Worm (Caenorhabditis elegans) whole organism, L4 larva: ENCODE results near the gene scl-2.

Source experiments
- D1046.2 ChIP-seq: fragments of 200-800 bp; sonication (Bioruptor generic); IDR thresholded peaks from 2 replicates; pipeline ENCODE4 v1.3.6; 2022; ENCODE audit warnings: missing genetic modification characterization, missing compliant biosample characterization
- F10B5.3 ChIP-seq: sonication (generic microtip); optimal IDR thresholded peaks from 2 replicates; lab custom pipeline; 2016; ENCODE audit warnings: mild to moderate bottlenecking, missing genetic modification characterization, missing compliant biosample characterization
- Y105C5A.15 ChIP-seq: fragments of 200-800 bp; sonication (Bioruptor generic); IDR thresholded peaks from 2 replicates; pipeline ENCODE4 v1.3.6; 2022; ENCODE audit warnings: missing genetic modification characterization, missing compliant biosample characterization
- Y48G9A.11 ChIP-seq: fragments of 200-800 bp; sonication (Bioruptor generic); IDR thresholded peaks from 2 replicates; pipeline ENCODE4 v1.3.6; 2022; ENCODE audit warnings: missing genetic modification reagents, missing genetic modification characterization, missing compliant biosample characterization
- Y75B8A.6 ChIP-seq: fragments of 200-800 bp; sonication (Bioruptor generic); IDR thresholded peaks from 2 replicates; pipeline ENCODE4 v1.3.6; 2022; ENCODE audit warnings: missing genetic modification reagents, missing genetic modification characterization, missing compliant biosample characterization
- aha-1 ChIP-seq: fragments of 150-350 bp; peaks from one replicate; lab custom pipeline; 2014; ENCODE audit warnings: missing biosample characterization, missing genetic modification characterization
- ama-1 ChIP-seq: fragments of 150-350 bp; optimal IDR thresholded peaks from 2 replicates; lab custom pipeline; 2014; ENCODE audit warnings: inconsistent platforms, mixed read lengths
- ceh-20 ChIP-seq: fragments of 200-800 bp; sonication (Bioruptor generic); IDR thresholded peaks from 2 replicates; pipeline ENCODE4 v1.3.6; 2022; ENCODE audit warnings: missing genetic modification reagents, missing genetic modification characterization, missing compliant biosample characterization
- ceh-32 ChIP-seq: sonication (generic microtip); optimal IDR thresholded peaks from 2 replicates; lab custom pipeline; 2016; ENCODE audit warnings: mild to moderate bottlenecking, missing genetic modification characterization, missing compliant biosample characterization; ENCODE audit not compliant: poor library complexity
- ceh-44 ChIP-seq: fragments of 200-800 bp; sonication (Bioruptor generic); IDR thresholded peaks from 2 replicates; pipeline ENCODE4 v1.3.6; 2022; ENCODE audit warnings: missing genetic modification reagents, missing genetic modification characterization, missing compliant biosample characterization
- ceh-82 ChIP-seq: sonication (generic microtip); optimal IDR thresholded peaks from 2 replicates; lab custom pipeline; 2017; ENCODE audit warnings: missing biosample characterization, missing genetic modification characterization
- ctbp-1 ChIP-seq: fragments of 200-800 bp; sonication (Bioruptor generic); IDR thresholded peaks from 2 replicates; pipeline ENCODE4 v1.3.6; 2022; ENCODE audit warnings: missing genetic modification reagents, missing genetic modification characterization, missing compliant biosample characterization
- daf-16 ChIP-seq, 3 experiments: sonication (generic microtip); optimal IDR thresholded peaks; 2 replicates each; lab custom pipeline; 2016 to 2017; ENCODE audit warnings: missing genetic modification characterization in 3 of 3, missing genetic modification reagents in 3 of 3, mild to moderate bottlenecking in 2 of 3, missing compliant biosample characterization in 2 of 3, missing biosample characterization in 1 of 3, moderate library complexity in 1 of 3
- dmd-6 ChIP-seq: fragments of 200-800 bp; sonication (Bioruptor generic); IDR thresholded peaks from 2 replicates; pipeline ENCODE4 v1.3.6; 2022; ENCODE audit warnings: missing genetic modification reagents, missing genetic modification characterization, missing compliant biosample characterization
- dve-1 ChIP-seq: sonication (generic microtip); optimal IDR thresholded peaks from 2 replicates; lab custom pipeline; 2017; ENCODE audit warnings: antibody characterized with exemption, mild to moderate bottlenecking, missing genetic modification characterization, missing compliant biosample characterization; ENCODE audit not compliant: insufficient read depth
- egl-43 ChIP-seq: fragments of 200-800 bp; sonication (Bioruptor generic); IDR thresholded peaks from 2 replicates; pipeline ENCODE4 v1.3.6; 2022; ENCODE audit warnings: missing genetic modification reagents, missing genetic modification characterization, missing compliant biosample characterization
- fkh-10 ChIP-seq: fragments of 150-350 bp; optimal IDR thresholded peaks from 2 replicates; lab custom pipeline; 2014; ENCODE audit warnings: missing biosample characterization, missing genetic modification reagents, missing genetic modification characterization
- hlh-11 ChIP-seq: fragments of 200-800 bp; sonication (Bioruptor generic); optimal IDR thresholded peaks from 2 replicates; lab custom pipeline; 2018; ENCODE audit warnings: mild to moderate bottlenecking, missing genetic modification characterization, missing compliant biosample characterization
- hlh-30 ChIP-seq: sonication (generic microtip); optimal IDR thresholded peaks from 2 replicates; lab custom pipeline; 2017; ENCODE audit warnings: antibody characterized with exemption, mild to moderate bottlenecking, missing genetic modification characterization, missing compliant biosample characterization; ENCODE audit not compliant: insufficient read depth
- hmg-1.1 ChIP-seq: fragments of 200-800 bp; sonication (Bioruptor generic); IDR thresholded peaks from 2 replicates; pipeline ENCODE4 v1.3.6; 2022; ENCODE audit warnings: missing genetic modification reagents, missing genetic modification characterization, missing compliant biosample characterization
- lin-1 ChIP-seq: fragments of 200-800 bp; sonication (Bioruptor generic); IDR thresholded peaks from 2 replicates; pipeline ENCODE4 v1.3.6; 2022; ENCODE audit warnings: missing genetic modification reagents, missing genetic modification characterization, missing compliant biosample characterization
- lir-3 ChIP-seq: sonication (generic microtip); optimal IDR thresholded peaks from 2 replicates; lab custom pipeline; 2016; ENCODE audit warnings: mild to moderate bottlenecking, missing genetic modification characterization, missing compliant biosample characterization
- mdl-1 ChIP-seq, 2 experiments: fragments of 150-350 bp in 1 of 2; sonication (generic microtip) in 1 of 2; optimal IDR thresholded peaks; 2 replicates each; lab custom pipeline; 2014 to 2017; ENCODE audit warnings: missing biosample characterization in 2 of 2, missing genetic modification characterization in 2 of 2
- mes-2 ChIP-seq: sonication (generic microtip); optimal IDR thresholded peaks from 2 replicates; lab custom pipeline; 2016; ENCODE audit warnings: missing genotype, mild to moderate bottlenecking, missing genetic modification characterization, missing compliant biosample characterization; ENCODE audit not compliant: poor library complexity, severe bottlenecking
- nhr-28 ChIP-seq: fragments of 150-350 bp; optimal IDR thresholded peaks from 2 replicates; lab custom pipeline; 2014; ENCODE audit warnings: missing biosample characterization, missing genetic modification characterization
- nhr-6 ChIP-seq: fragments of 150-350 bp; optimal IDR thresholded peaks from 2 replicates; lab custom pipeline; 2014; ENCODE audit warnings: missing biosample characterization, missing genetic modification characterization
- nhr-76 ChIP-seq: fragments of 150-350 bp; optimal IDR thresholded peaks from 2 replicates; lab custom pipeline; 2014; ENCODE audit warnings: missing biosample characterization, missing genetic modification characterization
- nhr-77 ChIP-seq: fragments of 150-350 bp; optimal IDR thresholded peaks from 2 replicates; lab custom pipeline; 2014; ENCODE audit warnings: missing biosample characterization, missing genetic modification characterization
- php-3 ChIP-seq: fragments of 200-800 bp; sonication (Bioruptor generic); IDR thresholded peaks from 2 replicates; pipeline ENCODE4 v1.3.6; 2022; ENCODE audit warnings: missing genetic modification reagents, missing genetic modification characterization, missing compliant biosample characterization
- pqm-1 ChIP-seq: sonication (generic microtip); optimal IDR thresholded peaks from 2 replicates; lab custom pipeline; 2017; ENCODE audit warnings: missing biosample characterization, missing genetic modification characterization
- rbr-2 ChIP-seq: sonication (generic microtip); optimal IDR thresholded peaks from 2 replicates; lab custom pipeline; 2016; ENCODE audit warnings: missing genotype, missing genetic modification characterization, missing compliant biosample characterization
- sdz-12 ChIP-seq: fragments of 200-800 bp; sonication (Bioruptor generic); optimal IDR thresholded peaks from 2 replicates; lab custom pipeline; 2018; ENCODE audit warnings: mild to moderate bottlenecking, missing genetic modification characterization, missing compliant biosample characterization
- unc-39 ChIP-seq: sonication (generic microtip); optimal IDR thresholded peaks from 2 replicates; lab custom pipeline; 2017; ENCODE audit warnings: missing biosample characterization, missing genetic modification characterization
- zip-11 ChIP-seq: fragments of 200-800 bp; sonication (Bioruptor generic); IDR thresholded peaks from 2 replicates; pipeline ENCODE4 v1.3.6; 2022; ENCODE audit warnings: missing genetic modification characterization, missing compliant biosample characterization

scl-2 gene

DNA sequence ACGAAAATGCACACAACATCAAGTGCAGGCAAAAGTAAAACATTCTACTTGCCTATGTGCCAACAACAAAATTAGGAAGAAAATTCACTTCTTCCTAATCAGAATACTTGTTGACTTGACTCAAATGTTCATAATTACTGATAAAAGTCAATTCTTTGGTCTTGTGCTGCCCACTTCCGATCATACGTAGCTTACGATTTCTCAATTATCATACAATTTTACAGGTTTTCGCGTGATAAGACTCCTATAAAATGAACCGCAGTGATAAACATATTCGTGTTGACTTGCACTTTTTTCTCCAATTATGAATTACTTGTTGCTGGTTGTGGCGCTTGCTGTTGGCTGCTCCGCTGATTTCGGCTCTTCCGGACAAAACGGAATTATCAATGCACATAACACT is at the start of gene scl-2:
Gene scl-2, plus strand, starts transcription at position 293 of the 400 bp plus-strand sequence.
- peak; percentile 50 for TF ChIP-seq ama-1 (lab: Kevin White, UChicago)
- peak; percentile 99 for TF ChIP-seq pqm-1 (tag; lab: Kevin White, UChicago)
- peak; percentile 87 for TF ChIP-seq php-3 (GFP tag; lab: Robert Waterston, UW)
- no peak for TF ChIP-seq F10B5.3 (tag; lab: Kevin White, UChicago)
- TF ChIP-seq hlh-11, result peak; percentile 87
- TF ChIP-seq nhr-77 (tag; lab: Kevin White, UChicago), result peak; percentile 95
- peak; percentile 95 for TF ChIP-seq nhr-28 (tag; lab: Kevin White, UChicago)
- peak; percentile 75; the same call in 1 of the 2 replicates for TF ChIP-seq lin-1 (GFP tag; lab: Robert Waterston, UW)
- TF ChIP-seq aha-1 (tag; lab: Kevin White, UChicago), result peak; percentile 63
- no peak for TF ChIP-seq rbr-2 (tag; lab: Kevin White, UChicago)
- TF ChIP-seq D1046.2 (GFP tag; lab: Robert Waterston, UW), result no peak
- TF ChIP-seq dmd-6 (GFP tag; lab: Robert Waterston, UW), result peak; percentile 92
- peak; percentile 74 for TF ChIP-seq nhr-6
- no peak for TF ChIP-seq fkh-10
- no peak for TF ChIP-seq sdz-12 (GFP tag; lab: Kevin White, UChicago)
- no peak for TF ChIP-seq zip-11 (GFP tag; lab: Robert Waterston, UW)
- no peak for TF ChIP-seq daf-16 (GFP tag; optimal IDR thresholded peaks at IDR 0.05; lab: Kevin White, UChicago)
- TF ChIP-seq daf-16 (tag; optimal IDR thresholded peaks at IDR 0.05; lab: Kevin White, UChicago), result peak; percentile 99
- TF ChIP-seq dve-1 (tag; lab: Kevin White, UChicago), result peak; percentile 88
- peak; percentile 70 for TF ChIP-seq hlh-30 (tag; lab: Kevin White, UChicago)
- peak; percentile 20 for TF ChIP-seq mes-2 (tag; lab: Kevin White, UChicago)

DNA sequence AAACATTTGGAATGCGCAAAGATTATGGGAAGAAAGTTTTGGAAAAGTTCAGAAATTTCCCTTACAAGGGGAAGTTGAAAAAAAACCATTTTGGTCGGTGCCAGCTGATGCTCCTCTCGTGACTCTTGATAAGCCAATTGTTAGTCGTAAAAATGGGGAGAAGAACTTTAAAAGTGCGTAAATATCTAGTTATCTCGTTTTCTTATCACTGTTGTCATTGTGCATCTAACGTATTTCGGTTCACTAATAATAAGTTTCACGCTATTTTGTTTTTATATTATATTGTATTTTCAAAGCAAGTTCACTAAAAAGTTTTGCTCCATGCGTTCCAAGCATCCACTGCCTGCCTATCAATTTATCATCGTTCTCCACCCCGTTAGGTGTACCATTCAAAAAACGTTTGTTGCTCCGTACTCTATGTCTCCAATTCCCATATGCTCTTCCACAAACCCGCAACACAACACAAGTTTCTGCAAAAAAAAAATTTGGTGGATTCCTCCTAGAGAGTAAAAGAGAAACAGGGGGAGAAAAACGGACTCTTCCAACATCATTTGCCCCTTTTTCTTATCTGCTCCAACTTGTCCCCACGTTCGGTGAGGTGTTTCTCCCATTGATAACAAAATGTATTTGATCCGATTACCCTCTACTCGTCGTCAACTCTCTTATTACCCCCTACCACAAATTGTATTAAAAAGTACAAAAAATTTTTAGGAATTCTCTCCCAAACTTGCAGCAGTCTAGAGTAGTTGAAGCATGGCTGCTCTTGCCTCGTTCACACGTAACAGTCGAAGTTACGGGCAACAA is 48.9 kb upstream of the scl-2 start, which contains the start of gene mbk-2:
Gene mbk-2, plus strand, starts transcription at position 754 of the 804 bp plus-strand sequence.
- no peak for TF ChIP-seq ceh-32
- peak; percentile 58 for TF ChIP-seq aha-1 (tag; lab: Kevin White, UChicago)
- peak; percentile 58 for TF ChIP-seq hlh-11
- no peak for TF ChIP-seq mdl-1 (tag; optimal IDR thresholded peaks at IDR 0.05; lab: Kevin White, UChicago)
- peak; percentile 58 for TF ChIP-seq dve-1 (tag; lab: Kevin White, UChicago)
- TF ChIP-seq daf-16 (GFP tag; optimal IDR thresholded peaks at IDR 0.05; lab: Kevin White, UChicago), result no peak
- TF ChIP-seq daf-16 (tag; optimal IDR thresholded peaks at IDR 0.05; lab: Kevin White, UChicago), result peak; percentile 76
- TF ChIP-seq dmd-6 (GFP tag; lab: Robert Waterston, UW), result peak; percentile 7; the same call in 1 of the 2 replicates
- TF ChIP-seq pqm-1 (tag; lab: Kevin White, UChicago), result peak; percentile 38
- TF ChIP-seq php-3 (GFP tag; lab: Robert Waterston, UW), result peak; percentile 72
- TF ChIP-seq nhr-28 (tag; lab: Kevin White, UChicago), result peak; percentile 45
- TF ChIP-seq hlh-30 (tag; lab: Kevin White, UChicago), result peak; percentile 9

DNA sequence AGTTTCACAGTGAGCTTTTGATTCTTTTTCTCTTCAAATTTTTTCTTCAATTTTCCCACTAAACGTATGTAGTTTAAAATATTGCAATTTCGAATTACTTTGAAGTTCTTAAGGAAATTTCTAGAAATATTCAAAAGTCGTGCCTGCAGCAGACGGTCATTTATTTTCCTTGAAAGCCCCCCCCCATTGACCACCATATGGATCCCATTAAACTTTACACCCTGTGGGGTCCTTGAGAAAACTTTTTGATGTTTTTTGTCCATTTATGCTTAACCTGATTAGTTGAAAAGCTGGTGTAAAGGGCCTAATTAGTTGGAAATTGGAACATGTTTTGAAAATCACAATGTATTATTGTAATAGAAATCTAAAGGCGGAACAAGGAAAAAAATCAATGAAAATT is 48.0 kb upstream of the scl-2 start:
- TF ChIP-seq Y48G9A.11 (no peak), Y75B8A.6 (GFP tag; lab: Robert Waterston, UW) (no peak), ceh-82 (tag; lab: Kevin White, UChicago) (no peak), mes-2 (tag; lab: Kevin White, UChicago) (no peak), hmg-1.1 (GFP tag; lab: Robert Waterston, UW) (no peak), unc-39 (tag; lab: Kevin White, UChicago) (no peak), egl-43 (GFP tag; lab: Robert Waterston, UW) (no peak), ctbp-1 (no peak), Y105C5A.15 (GFP tag; lab: Robert Waterston, UW) (no peak), lin-1 (GFP tag; lab: Robert Waterston, UW) (no peak), ceh-44 (GFP tag; lab: Robert Waterston, UW) (no peak), nhr-76 (no peak), ceh-20 (GFP tag; lab: Robert Waterston, UW) (no peak), lir-3 (tag; lab: Kevin White, UChicago) (no peak), mdl-1 (tag; optimal IDR thresholded peaks at IDR 0.05; lab: Kevin White, UChicago) (no peak)
